Worm (Caenorhabditis elegans): ENCODE measurements around the gene cup-4.

Gene cup-4

DNA sequence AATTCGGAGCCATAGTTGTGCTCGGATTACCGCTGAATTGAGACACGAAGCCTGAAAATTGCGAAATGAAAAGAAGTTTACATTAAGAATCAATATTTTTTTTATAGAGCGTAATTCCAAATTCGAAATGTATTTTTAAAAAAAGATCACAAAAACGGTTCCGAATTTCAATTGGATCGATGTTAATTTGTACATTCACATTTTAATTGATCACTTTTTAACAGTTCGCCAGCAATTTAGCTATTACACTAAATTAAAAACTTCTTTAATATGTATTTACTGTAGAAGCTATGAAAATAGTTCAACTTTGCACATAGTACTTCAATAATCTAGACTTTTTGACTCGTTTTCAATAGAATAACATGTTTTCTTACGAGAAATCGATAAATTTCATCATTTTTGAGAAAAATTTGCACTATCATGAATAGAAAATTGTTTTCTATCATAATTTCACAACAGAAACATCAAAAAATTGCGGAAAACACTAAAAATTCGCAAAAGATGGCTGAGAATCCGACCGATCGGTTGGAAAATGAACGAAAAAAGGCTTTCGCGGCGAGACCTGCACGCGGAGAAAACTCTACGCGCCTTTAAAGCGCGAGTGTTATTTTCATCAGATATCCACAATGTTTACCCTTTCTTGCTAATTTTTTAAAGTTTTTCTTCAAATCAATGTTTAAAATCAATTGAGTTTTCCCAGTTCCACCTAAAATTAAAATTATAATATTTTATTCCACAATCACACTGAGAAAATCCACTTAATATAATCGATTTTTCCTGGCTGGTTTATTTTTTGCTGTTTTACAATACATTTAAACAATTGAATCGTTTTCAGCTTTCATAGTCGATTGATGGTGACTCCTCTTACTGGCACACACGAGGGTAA, 37.5 kb upstream of the cup-4 start, which contains the start of the genes egl-45 and kcmf-1 (continued):
- TF ChIP-seq zip-2 (tag; optimal IDR thresholded peaks at IDR 0.05) (no peak), ztf-7 (tag; optimal IDR thresholded peaks at IDR 0.05) (no peak), ama-1 (optimal IDR thresholded peaks at IDR 0.05) (peak; percentile 14), hlh-30 (tag; optimal IDR thresholded peaks at IDR 0.05; ENCODE audit: insufficient read depth) (peak; percentile 41), daf-16 (GFP tag; optimal IDR thresholded peaks at IDR 0.05) (no peak), daf-16 (tag; optimal IDR thresholded peaks at IDR 0.05) (peak; percentile 40)

DNA sequence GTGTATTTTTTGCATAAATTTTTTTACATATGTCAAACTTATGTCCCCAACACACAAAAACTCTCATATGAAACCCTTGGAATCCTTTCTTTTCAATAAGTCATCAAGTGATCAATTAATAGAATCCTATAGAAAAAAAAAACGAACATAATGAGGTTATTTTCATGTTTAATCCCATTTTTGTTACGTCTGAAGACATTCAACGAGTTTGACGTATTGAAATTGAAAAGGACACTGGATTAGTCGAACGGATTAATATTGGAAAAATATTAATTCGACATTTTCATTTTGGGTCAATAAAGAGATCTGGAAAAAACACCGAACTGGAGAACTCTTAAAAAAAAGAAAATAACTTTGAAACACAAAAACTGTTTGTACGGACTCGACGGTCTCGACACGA, 33.8 kb upstream of the cup-4 start:
- no peak for TF ChIP-seq hlh-11 (tag; optimal IDR thresholded peaks at IDR 0.05)
- TF ChIP-seq D1046.2 (GFP tag; IDR thresholded peaks at IDR 0.05): no peak
- TF ChIP-seq attf-4 (tag; optimal IDR thresholded peaks at IDR 0.05): no peak
- TF ChIP-seq skn-1 (tag; optimal IDR thresholded peaks at IDR 0.05): no peak
- no peak for TF ChIP-seq lin-29 (GFP tag; IDR thresholded peaks at IDR 0.05)
- TF ChIP-seq madf-9 (GFP tag; conservative IDR thresholded peaks at IDR 0.05): no peak

DNA sequence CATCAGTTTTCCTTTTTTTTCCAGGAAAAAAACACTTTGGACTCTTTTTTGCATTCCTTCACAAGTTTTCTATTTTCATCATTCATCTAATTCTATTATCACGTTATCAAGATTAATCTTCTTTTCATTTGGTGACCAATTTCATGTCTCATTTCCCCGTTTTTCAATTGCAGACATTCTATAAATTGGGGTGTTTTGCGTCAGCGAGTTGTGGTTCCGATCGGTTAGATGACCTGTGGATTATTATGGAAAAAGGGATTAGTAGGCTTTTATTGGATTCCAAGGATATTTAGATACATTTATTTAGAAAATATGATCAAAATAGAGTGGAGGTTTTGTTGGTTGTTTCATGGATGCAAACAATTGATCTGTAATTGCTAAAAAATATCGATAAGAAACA, 31.4 kb upstream of the cup-4 start:
- TF ChIP-seq jun-1 (tag; optimal IDR thresholded peaks at IDR 0.05): no peak
- no peak for TF ChIP-seq ZK546.5 (tag; optimal IDR thresholded peaks at IDR 0.05)

DNA sequence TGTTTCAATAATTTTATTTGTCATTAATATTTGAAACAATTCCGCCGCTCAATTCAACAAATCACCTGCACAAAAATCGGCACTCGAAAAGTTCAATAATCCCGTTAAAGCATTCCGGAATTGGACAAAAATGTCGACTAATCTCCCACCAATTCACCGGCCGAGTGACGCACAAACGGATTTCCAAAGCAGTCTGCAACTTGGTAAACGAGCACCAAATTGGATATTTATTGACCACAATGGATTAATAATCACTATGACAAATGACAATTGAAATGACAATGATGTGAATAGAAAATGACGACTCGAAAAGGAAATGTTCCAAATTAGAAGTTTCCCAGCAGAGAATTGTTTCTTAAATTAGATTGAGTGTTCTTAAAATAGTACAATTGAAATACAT, 30.6 kb upstream of the cup-4 start:
- peak in 1 of 2 experiments; percentile 13 for TF ChIP-seq unc-62 (GFP tag; optimal IDR thresholded peaks at IDR 0.05 in 1 of 2)
- TF ChIP-seq unc-62 (tag; optimal IDR thresholded peaks at IDR 0.05): no peak
- TF ChIP-seq rbr-2 (tag; optimal IDR thresholded peaks at IDR 0.05): no peak
- TF ChIP-seq lim-7 (GFP tag; IDR thresholded peaks at IDR 0.05): no peak
- TF ChIP-seq dmd-6 (GFP tag; IDR thresholded peaks at IDR 0.05): no peak
- TF ChIP-seq fos-1 (tag; optimal IDR thresholded peaks at IDR 0.05): no peak
- no peak for TF ChIP-seq php-3 (GFP tag; IDR thresholded peaks at IDR 0.05)

DNA sequence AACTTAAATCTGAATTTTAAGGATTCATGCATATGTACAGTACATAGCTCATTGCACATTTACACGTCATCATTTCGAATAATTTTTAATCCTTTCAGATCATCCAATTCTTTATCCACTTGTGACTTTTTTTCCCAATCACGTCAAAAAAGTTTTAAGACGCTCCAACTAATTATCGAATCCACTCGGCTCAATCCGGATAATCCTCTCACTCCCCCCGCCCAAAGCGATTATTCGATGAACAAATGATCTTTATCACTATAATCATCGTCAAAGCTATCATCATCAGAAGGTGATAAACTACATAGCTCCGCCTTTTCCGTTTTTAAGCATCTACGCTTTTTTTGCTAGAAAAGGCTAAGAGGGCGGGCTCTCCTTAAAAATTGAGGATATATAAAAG, 28.7 kb upstream of the cup-4 start:
- TF ChIP-seq nhr-237 (tag; optimal IDR thresholded peaks at IDR 0.05) (no peak), ctbp-1 (GFP tag; IDR thresholded peaks at IDR 0.05) (no peak), nhr-111 (GFP tag; optimal IDR thresholded peaks at IDR 0.05) (no peak), Y75B8A.6 (GFP tag; IDR thresholded peaks at IDR 0.05) (no peak), ceh-82 (tag; optimal IDR thresholded peaks at IDR 0.05) (no peak), dmd-6 (GFP tag; IDR thresholded peaks at IDR 0.05) (no peak), Y105C5A.15 (GFP tag; IDR thresholded peaks at IDR 0.05) (no peak), Y5F2A.4 (GFP tag; optimal IDR thresholded peaks at IDR 0.05) (no peak), arid-1 (GFP tag; conservative IDR thresholded peaks at IDR 0.05) (no peak), mdl-1 (tag; optimal IDR thresholded peaks at IDR 0.05) (no peak), egl-43 (GFP tag; IDR thresholded peaks at IDR 0.05) (no peak), ceh-28 (tag; optimal IDR thresholded peaks at IDR 0.05) (no peak), php-3 (GFP tag; IDR thresholded peaks at IDR 0.05) (no peak), ceh-20 (GFP tag; IDR thresholded peaks at IDR 0.05) (no peak), nhr-41 (GFP tag; IDR thresholded peaks at IDR 0.05) (no peak), ama-1 (optimal IDR thresholded peaks at IDR 0.05) (no peak)
